Fruit fly (Drosophila melanogaster) S2 (cell line): Measurements from ENCODE around the gene CG14105.

ENCODE experiments used
- CG8478 ChIP-seq: fragments of >200 bp; optimal IDR thresholded peaks from 2 replicates; lab custom pipeline; 2018
- CTCF ChIP-seq, 2 experiments: fragments of >200 bp; optimal IDR thresholded peaks; 2 replicates each; lab custom pipeline; 2018

- no peak for TF ChIP-seq CTCF (optimal IDR thresholded peaks at IDR 0.05; lab: Kevin White, UChicago)
- TF ChIP-seq CG8478 (lab: Kevin White, UChicago) = no peak
Observed at dm6 chr3L:13454755-13455154, 28.3 kb upstream of the CG14105 start.
